Fruit fly (Drosophila melanogaster): Measurements from ENCODE around the gene CG9981.

The CG9981 gene

DNA sequence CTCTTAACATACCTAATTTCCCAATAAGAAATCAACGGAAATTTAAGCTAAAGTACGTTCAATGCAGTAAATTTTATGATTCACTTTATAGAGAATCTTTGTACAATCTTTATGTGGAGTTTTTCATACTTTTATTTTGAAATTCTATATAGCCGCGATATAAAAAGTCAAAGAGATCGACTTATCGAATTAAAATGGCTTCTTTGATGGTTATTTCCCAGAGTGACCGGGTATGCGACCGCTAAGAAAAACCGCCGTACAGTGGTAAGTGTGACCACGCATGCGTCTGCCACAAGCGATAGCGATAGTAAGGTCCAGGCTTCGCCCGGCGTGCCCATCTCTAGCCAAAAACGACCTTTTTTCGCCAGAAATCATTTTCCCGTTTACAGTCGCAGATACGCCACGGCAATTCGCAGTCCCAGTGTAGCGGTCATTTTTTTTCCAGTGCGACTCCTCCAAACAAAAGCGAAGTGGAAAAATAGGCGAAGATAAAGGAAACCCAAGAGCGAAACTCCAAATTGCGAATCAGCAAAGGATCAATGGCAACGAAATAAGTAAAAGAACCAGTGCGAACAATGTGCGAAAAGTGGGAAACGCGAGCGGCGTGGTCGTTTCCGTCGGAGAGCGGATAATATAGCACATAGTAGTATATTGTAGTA is 17.7 kb upstream of the CG9981 start, which contains the start of gene hang (continued):
- TF ChIP-seq fd96Cb (tag; optimal IDR thresholded peaks at IDR 0.05) (no peak), CG12071 (GFP tag; optimal IDR thresholded peaks at IDR 0.05) (peak; percentile 42), bowl (GFP tag; IDR thresholded peaks at IDR 0.05) (peak; percentile 41; the same call in 1 of the 2 replicates), Asciz (GFP tag; optimal IDR thresholded peaks at IDR 0.05) (no peak), HLH4C (GFP tag; IDR thresholded peaks at IDR 0.05; ENCODE audit: partially characterized antibody) (peak; percentile 73), CG18619 (GFP tag; optimal IDR thresholded peaks at IDR 0.05) (peak; percentile 11), CG7556 (GFP tag; optimal IDR thresholded peaks at IDR 0.05) (no peak), Scr (GFP tag; IDR thresholded peaks at IDR 0.05; ENCODE audit: partially characterized antibody) (peak; percentile 77), CG12155 (GFP tag; optimal IDR thresholded peaks at IDR 0.05) (no peak), salm (tag; optimal IDR thresholded peaks at IDR 0.05) (peak; percentile 27), zfh1 (GFP tag; IDR thresholded peaks at IDR 0.05) (peak; percentile 49; the same call in 1 of the 3 replicates), Max (GFP tag; optimal IDR thresholded peaks at IDR 0.05) (no peak), br (optimal IDR thresholded peaks at IDR 0.05) (no peak), Gsc (GFP tag; IDR thresholded peaks at IDR 0.05) (no peak), CG31388 (GFP tag; optimal IDR thresholded peaks at IDR 0.05) (no peak), CG13894 (tag; optimal IDR thresholded peaks at IDR 0.05) (no peak), Antp (GFP tag; optimal IDR thresholded peaks at IDR 0.05) (peak; percentile 66), CG34376 (GFP tag; optimal IDR thresholded peaks at IDR 0.05) (peak; percentile 67), hbn (GFP tag; IDR thresholded peaks at IDR 0.05; ENCODE audit: partially characterized antibody) (peak; percentile 67), h (optimal IDR thresholded peaks at IDR 0.05) (no peak), CG16779 (GFP tag; IDR thresholded peaks at IDR 0.05) (0 out of 2 replicates have a peak, but pooled peaks have one; percentile 49), Awh (GFP tag; IDR thresholded peaks at IDR 0.05) (no peak), E2f1 (GFP tag; IDR thresholded peaks at IDR 0.05) (peak; percentile 28; the same call in 1 of the 2 replicates), Sry-δ (GFP tag; optimal IDR thresholded peaks at IDR 0.05) (peak; percentile 95), eve (GFP tag; optimal IDR thresholded peaks at IDR 0.05) (no peak), dmrt99B (tag; optimal IDR thresholded peaks at IDR 0.05) (no peak), twi (tag; optimal IDR thresholded peaks at IDR 0.05) (no peak), Oli (tag; optimal IDR thresholded peaks at IDR 0.05) (no peak), Spps (tag; optimal IDR thresholded peaks at IDR 0.05) (no peak), CG16813 (GFP tag; IDR thresholded peaks at IDR 0.05; ENCODE audit: partially characterized antibody) (peak; percentile 76), CG14860 (GFP tag; IDR thresholded peaks at IDR 0.05; ENCODE audit: partially characterized antibody) (peak; percentile 15; the same call in 1 of the 3 replicates), CG9797 (GFP tag; optimal IDR thresholded peaks at IDR 0.05) (peak; percentile 91), schlank (tag; optimal IDR thresholded peaks at IDR 0.05) (peak; percentile 16), Aef1 (GFP tag; IDR thresholded peaks at IDR 0.05) (peak; percentile 23; the same call in 1 of the 3 replicates), Nf-YB (GFP tag; optimal IDR thresholded peaks at IDR 0.05) (peak; percentile 18), CG12236 (GFP tag; optimal IDR thresholded peaks at IDR 0.05) (no peak), Atf6 (GFP tag; IDR thresholded peaks at IDR 0.05) (0 out of 2 replicates have a peak, but pooled peaks have one; percentile 12), Drgx (GFP tag; IDR thresholded peaks at IDR 0.05) (no peak), Trl (optimal IDR thresholded peaks at IDR 0.05) (no peak), Trl (GFP tag; optimal IDR thresholded peaks at IDR 0.05) (peak; percentile 29), exex (tag; optimal IDR thresholded peaks at IDR 0.05) (no peak), croc (GFP tag; conservative IDR thresholded peaks at IDR 0.05) (no peak), Atf-2 (GFP tag; optimal IDR thresholded peaks at IDR 0.05) (peak; percentile 6), CG1603 (tag; optimal IDR thresholded peaks at IDR 0.05) (peak; percentile 77), CG10321 (GFP tag; IDR thresholded peaks at IDR 0.05) (no peak), CG12942 (GFP tag; optimal IDR thresholded peaks at IDR 0.05) (no peak), maf-S (GFP tag; optimal IDR thresholded peaks at IDR 0.05) (no peak), ash1 (GFP tag; optimal IDR thresholded peaks at IDR 0.05) (peak; percentile 60), trem (tag; optimal IDR thresholded peaks at IDR 0.05) (peak; percentile 37), ewg (GFP tag; optimal IDR thresholded peaks at IDR 0.05) (peak; percentile 94), dimm (GFP tag; IDR thresholded peaks at IDR 0.05) (no peak)
